Worm (Caenorhabditis elegans) whole organism, early embryonic: ENCODE results near the gene F41G4.7.

Experiments used
- ama-1 ChIP-seq: fragments of 150-350 bp; optimal IDR thresholded peaks from 2 replicates; lab custom pipeline; 2014
- ceh-13 ChIP-seq: fragments of 200-800 bp; sonication (Bioruptor generic); optimal IDR thresholded peaks from 2 replicates; lab custom pipeline; 2018; ENCODE audit warnings: mild to moderate bottlenecking, missing genetic modification characterization, missing compliant biosample characterization
- ceh-36 ChIP-seq: sonication (generic microtip); optimal IDR thresholded peaks from 2 replicates; lab custom pipeline; 2016; ENCODE audit warnings: missing genetic modification characterization, inconsistent platforms, missing compliant biosample characterization
- ets-7 ChIP-seq: sonication (generic microtip); optimal IDR thresholded peaks from 2 replicates; lab custom pipeline; 2016; ENCODE audit warnings: missing genotype, missing genetic modification characterization, missing compliant biosample characterization
- flt-1 ChIP-seq: fragments of 200-800 bp; sonication (Bioruptor generic); IDR thresholded peaks from 2 replicates; pipeline ENCODE4 v1.3.6; 2022; ENCODE audit warnings: missing genetic modification characterization, missing compliant biosample characterization
- hnd-1 ChIP-seq: sonication (generic microtip); optimal IDR thresholded peaks from 2 replicates; lab custom pipeline; 2016; ENCODE audit warnings: missing genetic modification characterization, missing compliant biosample characterization
- sea-1 ChIP-seq: fragments of 200-800 bp; sonication (Bioruptor generic); conservative IDR thresholded peaks from 2 replicates; pipeline ENCODE4 v1.3.6; 2022; ENCODE audit warnings: missing genetic modification characterization, missing compliant biosample characterization
- tbx-11 ChIP-seq: fragments of 200-800 bp; sonication (Bioruptor generic); IDR thresholded peaks from 2 replicates; pipeline ENCODE4 v1.3.6; 2022; ENCODE audit warnings: missing genetic modification characterization, missing compliant biosample characterization
- tra-4 ChIP-seq: sonication (generic microtip); optimal IDR thresholded peaks from 2 replicates; lab custom pipeline; 2017; ENCODE audit warnings: missing genetic modification characterization, missing compliant biosample characterization

ce11 chrX:16807015-16807414 is 29.2 kb downstream of the F41G4.7 start, which contains the start of gene mec-4:
- no peak for TF ChIP-seq ama-1
- no peak for TF ChIP-seq tra-4
- no peak for TF ChIP-seq ceh-13 (GFP tag; lab: Kevin White, UChicago)
- TF ChIP-seq flt-1 (GFP tag; lab: Robert Waterston, UW) = no peak
- TF ChIP-seq ets-7 (tag; lab: Kevin White, UChicago) = no peak
- TF ChIP-seq sea-1 (GFP tag; lab: Robert Waterston, UW) = no peak
- TF ChIP-seq tbx-11 (GFP tag; lab: Robert Waterston, UW) = no peak
- no peak for TF ChIP-seq hnd-1
- no peak for TF ChIP-seq ceh-36 (tag; lab: Kevin White, UChicago)
